Worm (Caenorhabditis elegans) whole organism, late embryonic: Measurements from ENCODE around the gene bpnt-1.

Experiments used
- nhr-11 ChIP-seq: fragments of 150-350 bp; optimal IDR thresholded peaks from 2 replicates; lab custom pipeline; 2014; ENCODE audit warnings: missing biosample characterization, missing genetic modification characterization
- pha-4 ChIP-seq: fragments of 150-350 bp; optimal IDR thresholded peaks from 2 replicates; lab custom pipeline; 2018; ENCODE audit warnings: missing biosample characterization, missing genetic modification reagents, missing genetic modification characterization
- pqm-1 ChIP-seq: sonication (generic microtip); optimal IDR thresholded peaks from 2 replicates; lab custom pipeline; 2016; ENCODE audit warnings: missing genetic modification characterization, missing compliant biosample characterization

- TF ChIP-seq nhr-11 (tag; lab: Kevin White, UChicago) (no peak), pha-4 (no peak), pqm-1 (tag; lab: Kevin White, UChicago) (no peak)
Observed at ce11 chrII:4453051-4453450, 33.0 kb downstream of the bpnt-1 start, which contains the start of gene twk-2.
